Worm (Caenorhabditis elegans) whole organism, L3 larva: ENCODE measurements around the gene F35G12.7.

ENCODE experiments used
- R02D3.7 ChIP-seq: fragments of 150-350 bp; optimal IDR thresholded peaks from 2 replicates; lab custom pipeline; 2014; ENCODE audit warnings: missing biosample characterization, missing genetic modification characterization
- ZK546.5 ChIP-seq: sonication (generic microtip); optimal IDR thresholded peaks from 2 replicates; lab custom pipeline; 2017; ENCODE audit warnings: missing biosample characterization, missing genetic modification characterization
- aly-2 ChIP-seq: fragments of 150-350 bp; optimal IDR thresholded peaks from 2 replicates; lab custom pipeline; 2014; ENCODE audit warnings: missing biosample characterization, missing genetic modification characterization
- ama-1 ChIP-seq: fragments of 150-350 bp; optimal IDR thresholded peaks from 2 replicates; lab custom pipeline; 2018
- ceh-16 ChIP-seq: sonication (generic microtip); optimal IDR thresholded peaks from 2 replicates; lab custom pipeline; 2017; ENCODE audit warnings: missing biosample characterization, missing genetic modification characterization
- ceh-28 ChIP-seq: fragments of 150-350 bp; optimal IDR thresholded peaks from 2 replicates; lab custom pipeline; 2014; ENCODE audit warnings: missing biosample characterization, missing genetic modification reagents, missing genetic modification characterization
- ceh-82 ChIP-seq: fragments of 150-350 bp; optimal IDR thresholded peaks from 2 replicates; lab custom pipeline; 2014; ENCODE audit warnings: missing biosample characterization, missing genetic modification characterization
- ceh-9 ChIP-seq: sonication (generic microtip); optimal IDR thresholded peaks from 2 replicates; lab custom pipeline; 2018; ENCODE audit warnings: missing biosample characterization, missing genetic modification characterization
- daf-12 ChIP-seq: fragments of 150-350 bp; optimal IDR thresholded peaks from 2 replicates; lab custom pipeline; 2014; ENCODE audit warnings: missing biosample characterization, missing genetic modification reagents, missing genetic modification characterization
- egl-27 ChIP-seq: sonication (generic microtip); optimal IDR thresholded peaks from 4 replicates; lab custom pipeline; 2017; ENCODE audit warnings: missing biosample characterization, missing genetic modification reagents, missing genetic modification characterization
- egl-5 ChIP-seq: fragments of 150-350 bp; optimal IDR thresholded peaks from 2 replicates; lab custom pipeline; 2017; ENCODE audit warnings: missing biosample characterization, missing genetic modification reagents, missing genetic modification characterization, inconsistent platforms
- elt-1 ChIP-seq: fragments of 150-350 bp; optimal IDR thresholded peaks from 2 replicates; lab custom pipeline; 2014; ENCODE audit warnings: missing biosample characterization, missing genetic modification characterization
- elt-2 ChIP-seq: sonication (generic microtip); optimal IDR thresholded peaks from 2 replicates; lab custom pipeline; 2016; ENCODE audit warnings: missing genetic modification reagents, mild to moderate bottlenecking, missing genetic modification characterization, missing compliant biosample characterization
- elt-3 ChIP-seq, 3 experiments: fragments of 150-350 bp in 1 of 3; sonication (generic microtip) in 2 of 3; optimal IDR thresholded peaks; 2 replicates in 2 of 3; 4 replicates in 1 of 3; lab custom pipeline; 2014 to 2017; ENCODE audit warnings: missing biosample characterization in 3 of 3, missing genetic modification characterization in 3 of 3
- eor-1 ChIP-seq, 2 experiments: fragments of 150-350 bp; optimal IDR thresholded peaks; 2 replicates each; lab custom pipeline; 2014 to 2018; ENCODE audit warnings: missing biosample characterization in 2 of 2, missing genetic modification characterization in 2 of 2
- fkh-10 ChIP-seq: sonication (generic microtip); optimal IDR thresholded peaks from 2 replicates; lab custom pipeline; 2017; ENCODE audit warnings: missing biosample characterization, missing genetic modification reagents, missing genetic modification characterization
- fkh-2 ChIP-seq: fragments of 150-350 bp; optimal IDR thresholded peaks from 2 replicates; lab custom pipeline; 2014; ENCODE audit warnings: missing biosample characterization, missing genetic modification reagents, missing genetic modification characterization
- hmg-11 ChIP-seq: sonication (generic microtip); optimal IDR thresholded peaks from 2 replicates; lab custom pipeline; 2016; ENCODE audit warnings: missing genetic modification characterization, missing compliant biosample characterization
- jun-1 ChIP-seq: fragments of 150-350 bp; optimal IDR thresholded peaks from 2 replicates; lab custom pipeline; 2014; ENCODE audit warnings: missing biosample characterization, missing genetic modification reagents, missing genetic modification characterization
- lin-15B ChIP-seq: fragments of 150-350 bp; optimal IDR thresholded peaks from 2 replicates; lab custom pipeline; 2014; ENCODE audit warnings: missing biosample characterization, missing genetic modification characterization
- lin-39 ChIP-seq: fragments of 150-350 bp; optimal IDR thresholded peaks from 2 replicates; lab custom pipeline; 2018; ENCODE audit warnings: missing biosample characterization, missing genetic modification reagents, missing genetic modification characterization
- lsy-12 ChIP-seq: sonication (generic microtip); optimal IDR thresholded peaks from 2 replicates; lab custom pipeline; 2016; ENCODE audit warnings: mild to moderate bottlenecking, missing genetic modification characterization, missing compliant biosample characterization
- mdl-1 ChIP-seq: fragments of 150-350 bp; optimal IDR thresholded peaks from 2 replicates; lab custom pipeline; 2014; ENCODE audit warnings: missing biosample characterization, missing genetic modification characterization
- mml-1 ChIP-seq: fragments of 150-350 bp; sonication (generic microtip); optimal IDR thresholded peaks from 3 replicates; lab custom pipeline; 2014; ENCODE audit warnings: missing biosample characterization, missing genetic modification characterization
- nfya-1 ChIP-seq: sonication (generic microtip); optimal IDR thresholded peaks from 2 replicates; lab custom pipeline; 2017; ENCODE audit warnings: missing genetic modification characterization, mild to moderate bottlenecking, missing compliant biosample characterization, antibody characterized with exemption, moderate library complexity; ENCODE audit not compliant: insufficient read depth
- nhr-11 ChIP-seq: fragments of 150-350 bp; optimal IDR thresholded peaks from 2 replicates; lab custom pipeline; 2014; ENCODE audit warnings: missing biosample characterization, missing genetic modification characterization
- nhr-12 ChIP-seq: fragments of 150-350 bp; optimal IDR thresholded peaks from 2 replicates; lab custom pipeline; 2014; ENCODE audit warnings: missing biosample characterization, missing genetic modification characterization
- nhr-23 ChIP-seq: fragments of 150-350 bp; optimal IDR thresholded peaks from 2 replicates; lab custom pipeline; 2014; ENCODE audit warnings: missing biosample characterization, missing genetic modification reagents, missing genetic modification characterization
- nhr-237 ChIP-seq: fragments of 150-350 bp; optimal IDR thresholded peaks from 2 replicates; lab custom pipeline; 2014; ENCODE audit warnings: missing biosample characterization, missing genetic modification characterization
- nhr-25 ChIP-seq: sonication (generic microtip); optimal IDR thresholded peaks from 2 replicates; lab custom pipeline; 2017; ENCODE audit warnings: missing biosample characterization, missing genetic modification characterization
- nhr-28 ChIP-seq: fragments of 150-350 bp; optimal IDR thresholded peaks from 2 replicates; lab custom pipeline; 2014; ENCODE audit warnings: missing biosample characterization, missing genetic modification characterization
- nhr-43 ChIP-seq: sonication (generic microtip); optimal IDR thresholded peaks from 2 replicates; lab custom pipeline; 2016; ENCODE audit warnings: mild to moderate bottlenecking, missing genetic modification characterization, missing compliant biosample characterization; ENCODE audit not compliant: poor library complexity, severe bottlenecking
- nhr-76 ChIP-seq: fragments of 150-350 bp; sonication (generic microtip); optimal IDR thresholded peaks from 5 replicates; lab custom pipeline; 2014; ENCODE audit warnings: missing biosample characterization, missing genetic modification characterization
- nhr-77 ChIP-seq: fragments of 150-350 bp; optimal IDR thresholded peaks from 2 replicates; lab custom pipeline; 2014; ENCODE audit warnings: missing biosample characterization, missing genetic modification characterization
- pha-4 ChIP-seq: fragments of 150-350 bp; optimal IDR thresholded peaks from 2 replicates; lab custom pipeline; 2014; ENCODE audit warnings: missing biosample characterization, missing genetic modification reagents, missing genetic modification characterization
- pqm-1 ChIP-seq: fragments of 150-350 bp; optimal IDR thresholded peaks from 2 replicates; lab custom pipeline; 2017; ENCODE audit warnings: missing biosample characterization, missing genetic modification characterization, inconsistent platforms
- sea-2 ChIP-seq: fragments of 150-350 bp; sonication (generic microtip); optimal IDR thresholded peaks from 4 replicates; lab custom pipeline; 2014; ENCODE audit warnings: missing biosample characterization, missing genetic modification reagents, missing genetic modification characterization
- snpc-4 ChIP-seq: fragments of 150-350 bp; optimal IDR thresholded peaks from 2 replicates; lab custom pipeline; 2014; ENCODE audit warnings: missing biosample characterization, missing genetic modification characterization
- tbx-2 ChIP-seq: sonication (generic microtip); optimal IDR thresholded peaks from 2 replicates; lab custom pipeline; 2016; ENCODE audit warnings: mild to moderate bottlenecking, missing genetic modification characterization, missing compliant biosample characterization
- unc-62 ChIP-seq: fragments of 150-350 bp; sonication (generic microtip); optimal IDR thresholded peaks from 4 replicates; lab custom pipeline; 2014; ENCODE audit warnings: missing biosample characterization, missing genetic modification reagents, missing genetic modification characterization
- zag-1 ChIP-seq: fragments of 150-350 bp; optimal IDR thresholded peaks from 2 replicates; lab custom pipeline; 2014; ENCODE audit warnings: missing biosample characterization, missing genetic modification characterization
- ztf-4 ChIP-seq: fragments of 150-350 bp; optimal IDR thresholded peaks from 2 replicates; lab custom pipeline; 2014; ENCODE audit warnings: missing biosample characterization, missing genetic modification characterization

F35G12.7 gene

ce11 chrIII:4560393-4560890 is 26.7 kb downstream of the F35G12.7 start:
- no peak for TF ChIP-seq ZK546.5 (tag; lab: Kevin White, UChicago)
- peak; percentile 81 for TF ChIP-seq lsy-12 (tag; lab: Kevin White, UChicago)
- TF ChIP-seq snpc-4 = peak; percentile 36
- peak; percentile 98 for TF ChIP-seq hmg-11 (tag; lab: Kevin White, UChicago)
- no peak for TF ChIP-seq mml-1 (tag; lab: Kevin White, UChicago)
- TF ChIP-seq nhr-11 (tag; lab: Kevin White, UChicago) = no peak
- TF ChIP-seq lin-15B (tag; lab: Kevin White, UChicago) = peak; percentile 32
- TF ChIP-seq ztf-4 (tag; lab: Kevin White, UChicago) = peak; percentile 56
- TF ChIP-seq elt-3 (tag; optimal IDR thresholded peaks at IDR 0.05; lab: Kevin White, UChicago) = peak in 1 of 3 experiments; percentile 60
- peak; percentile 65 for TF ChIP-seq R02D3.7 (tag; lab: Kevin White, UChicago)
- TF ChIP-seq ama-1 (lab: Kevin White, UChicago) = peak; percentile 83
- peak; percentile 95 for TF ChIP-seq nhr-23 (tag; lab: Kevin White, UChicago)
- peak; percentile 72 for TF ChIP-seq lin-39 (tag; lab: Kevin White, UChicago)
- peak; percentile 97 for TF ChIP-seq nhr-25 (tag; lab: Kevin White, UChicago)
- peak; percentile 89 for TF ChIP-seq sea-2 (GFP tag; lab: Kevin White, UChicago)
- peak; percentile 34 for TF ChIP-seq tbx-2 (tag; lab: Kevin White, UChicago)
- TF ChIP-seq pha-4 (tag; lab: Kevin White, UChicago) = peak; percentile 83
- TF ChIP-seq ceh-82 (tag; lab: Kevin White, UChicago) = peak; percentile 63
- no peak for TF ChIP-seq nhr-12 (tag; lab: Kevin White, UChicago)
- TF ChIP-seq unc-62 = peak; percentile 75
- no peak for TF ChIP-seq aly-2 (tag; lab: Kevin White, UChicago)
- TF ChIP-seq ceh-16 = no peak
- TF ChIP-seq nhr-43 = peak; percentile 69
- TF ChIP-seq egl-5 (tag; lab: Kevin White, UChicago) = peak; percentile 90
- TF ChIP-seq ceh-9 (tag; lab: Kevin White, UChicago) = no peak
- TF ChIP-seq pqm-1 (tag; lab: Kevin White, UChicago) = peak; percentile 14
- peak; percentile 11 for TF ChIP-seq mdl-1 (tag; lab: Kevin White, UChicago)
- no peak for TF ChIP-seq nhr-77 (tag; lab: Kevin White, UChicago)
- peak; percentile 52 for TF ChIP-seq elt-2 (tag; lab: Kevin White, UChicago)
- no peak for TF ChIP-seq fkh-2 (tag; lab: Kevin White, UChicago)
- peak; percentile 83 for TF ChIP-seq ceh-28 (tag; lab: Kevin White, UChicago)
- peak; percentile 94 for TF ChIP-seq nfya-1
- no peak for TF ChIP-seq fkh-10 (GFP tag; lab: Kevin White, UChicago)
- no peak for TF ChIP-seq nhr-28
- TF ChIP-seq jun-1 (tag; lab: Kevin White, UChicago) = peak; percentile 60

- peak; percentile 50 for TF ChIP-seq nfya-1
- no peak for TF ChIP-seq sea-2 (GFP tag; lab: Kevin White, UChicago)
- TF ChIP-seq nhr-76 (tag; lab: Kevin White, UChicago) = no peak
- TF ChIP-seq nhr-28 = no peak
- no peak for TF ChIP-seq mml-1 (tag; lab: Kevin White, UChicago)
- TF ChIP-seq lin-39 (tag; lab: Kevin White, UChicago) = peak; percentile 16
- no peak for TF ChIP-seq elt-3 (tag; optimal IDR thresholded peaks at IDR 0.05; lab: Kevin White, UChicago)
- TF ChIP-seq R02D3.7 (tag; lab: Kevin White, UChicago) = no peak
- no peak for TF ChIP-seq zag-1 (tag; lab: Kevin White, UChicago)
- no peak for TF ChIP-seq nhr-11 (tag; lab: Kevin White, UChicago)
- no peak for TF ChIP-seq pqm-1 (tag; lab: Kevin White, UChicago)
- no peak for TF ChIP-seq fkh-2 (tag; lab: Kevin White, UChicago)
- TF ChIP-seq daf-12 = no peak
- TF ChIP-seq hmg-11 (tag; lab: Kevin White, UChicago) = peak; percentile 12
- TF ChIP-seq mdl-1 (tag; lab: Kevin White, UChicago) = no peak
- no peak for TF ChIP-seq ama-1 (lab: Kevin White, UChicago)
- TF ChIP-seq, all 47 proteins: peak for 3
Observed at ce11 chrIII:4555345-4555744, 31.8 kb downstream of the F35G12.7 start.

- TF ChIP-seq nfya-1 = no peak
- no peak for TF ChIP-seq nhr-77 (tag; lab: Kevin White, UChicago)
- TF ChIP-seq nhr-23 (tag; lab: Kevin White, UChicago) = no peak
- no peak for TF ChIP-seq hmg-11 (tag; lab: Kevin White, UChicago)
- no peak for TF ChIP-seq aly-2 (tag; lab: Kevin White, UChicago)
- no peak for TF ChIP-seq ceh-16
- TF ChIP-seq pqm-1 (tag; lab: Kevin White, UChicago) = no peak
- no peak for TF ChIP-seq egl-27
- TF ChIP-seq fkh-2 (tag; lab: Kevin White, UChicago) = no peak
- no peak for TF ChIP-seq ceh-9 (tag; lab: Kevin White, UChicago)
- no peak for TF ChIP-seq ceh-82 (tag; lab: Kevin White, UChicago)
- no peak for TF ChIP-seq elt-1 (tag; lab: Kevin White, UChicago)
- no peak for TF ChIP-seq elt-3 (tag; optimal IDR thresholded peaks at IDR 0.05; lab: Kevin White, UChicago)
- no peak for TF ChIP-seq eor-1 (tag; optimal IDR thresholded peaks at IDR 0.05; lab: Kevin White, UChicago)
- no peak for TF ChIP-seq nhr-237 (tag; lab: Kevin White, UChicago)
Observed at ce11 chrIII:4553316-4553715, 33.8 kb downstream of the F35G12.7 start, which contains the start of gene imph-1. Gene imph-1 (plus strand): TSS chrIII:4553616.
